Worm (Caenorhabditis elegans) whole organism, mixed stage, embryonic: ENCODE data around the gene C17H12.12.

Experiments used
- M03D4.4 ChIP-seq: sonication (generic microtip); optimal IDR thresholded peaks from 2 replicates; lab custom pipeline; 2017; ENCODE audit warnings: mild to moderate bottlenecking, missing genetic modification characterization, missing compliant biosample characterization
- bed-3 ChIP-seq: fragments of 200-800 bp; sonication (Bioruptor generic); optimal IDR thresholded peaks from 3 replicates; lab custom pipeline; 2018; ENCODE audit warnings: mild to moderate bottlenecking, missing genetic modification characterization, moderate library complexity, missing compliant biosample characterization
- blmp-1 ChIP-seq: fragments of 150-350 bp; optimal IDR thresholded peaks from 2 replicates; lab custom pipeline; 2014; ENCODE audit warnings: missing biosample characterization, missing genetic modification characterization
- ceh-43 ChIP-seq: fragments of 200-800 bp; sonication (Bioruptor generic); optimal IDR thresholded peaks from 2 replicates; lab custom pipeline; 2018; ENCODE audit warnings: mild to moderate bottlenecking, missing genetic modification characterization, moderate library complexity, missing compliant biosample characterization
- ces-1 ChIP-seq: fragments of 150-350 bp; optimal IDR thresholded peaks from 2 replicates; lab custom pipeline; 2014; ENCODE audit warnings: missing biosample characterization, missing genetic modification reagents, missing genetic modification characterization
- cnd-1 ChIP-seq: fragments of 200-800 bp; sonication (Bioruptor generic); optimal IDR thresholded peaks from 2 replicates; lab custom pipeline; 2018; ENCODE audit warnings: mild to moderate bottlenecking, missing genetic modification characterization, missing compliant biosample characterization
- drap-1 ChIP-seq: fragments of 200-800 bp; sonication (Bioruptor generic); optimal IDR thresholded peaks from 3 replicates; lab custom pipeline; 2018; ENCODE audit warnings: mild to moderate bottlenecking, missing genetic modification characterization, missing compliant biosample characterization
- elt-1 ChIP-seq: sonication (generic microtip); optimal IDR thresholded peaks from 2 replicates; lab custom pipeline; 2017; ENCODE audit warnings: missing genetic modification characterization, mild to moderate bottlenecking, missing compliant biosample characterization, antibody characterized with exemption, moderate library complexity, borderline replicate concordance; ENCODE audit not compliant: insufficient read depth
- elt-3 ChIP-seq: fragments of 150-350 bp; optimal IDR thresholded peaks from 2 replicates; lab custom pipeline; 2014; ENCODE audit warnings: missing biosample characterization, missing genetic modification characterization
- flh-1 ChIP-seq: fragments of 200-800 bp; sonication (Bioruptor generic); optimal IDR thresholded peaks from 2 replicates; lab custom pipeline; 2018; ENCODE audit warnings: mild to moderate bottlenecking, missing genetic modification characterization, moderate library complexity, missing compliant biosample characterization
- ham-2 ChIP-seq: fragments of 200-800 bp; sonication (Bioruptor generic); optimal IDR thresholded peaks from 2 replicates; lab custom pipeline; 2018; ENCODE audit warnings: mild to moderate bottlenecking, missing genetic modification characterization, missing compliant biosample characterization
- lin-13 ChIP-seq: fragments of 150-350 bp; optimal IDR thresholded peaks from 2 replicates; lab custom pipeline; 2014; ENCODE audit warnings: missing biosample characterization, missing genetic modification characterization
- lin-32 ChIP-seq: fragments of 200-800 bp; sonication (Bioruptor generic); optimal IDR thresholded peaks from 2 replicates; lab custom pipeline; 2018; ENCODE audit warnings: mild to moderate bottlenecking, missing genetic modification characterization, missing compliant biosample characterization
- lsy-2 ChIP-seq: fragments of 150-350 bp; optimal IDR thresholded peaks from 2 replicates; lab custom pipeline; 2014; ENCODE audit warnings: missing biosample characterization, missing genetic modification characterization
- mab-5 ChIP-seq: fragments of 150-350 bp; optimal IDR thresholded peaks from 2 replicates; lab custom pipeline; 2014; ENCODE audit warnings: missing biosample characterization, missing genetic modification characterization
- mep-1 ChIP-seq: fragments of 150-350 bp; optimal IDR thresholded peaks from 2 replicates; lab custom pipeline; 2017; ENCODE audit warnings: missing biosample characterization, missing genetic modification reagents, missing genetic modification characterization, inconsistent platforms
- mls-2 ChIP-seq: sonication (generic microtip); optimal IDR thresholded peaks from 2 replicates; lab custom pipeline; 2016; ENCODE audit warnings: mild to moderate bottlenecking, missing genetic modification characterization, moderate library complexity, missing compliant biosample characterization
- nhr-12 ChIP-seq: fragments of 150-350 bp; optimal IDR thresholded peaks from 2 replicates; lab custom pipeline; 2014; ENCODE audit warnings: missing biosample characterization, missing genetic modification characterization
- nhr-2 ChIP-seq: fragments of 150-350 bp; optimal IDR thresholded peaks from 2 replicates; lab custom pipeline; 2014; ENCODE audit warnings: missing biosample characterization, missing genetic modification characterization
- nhr-237 ChIP-seq: fragments of 150-350 bp; optimal IDR thresholded peaks from 2 replicates; lab custom pipeline; 2014; ENCODE audit warnings: missing biosample characterization, missing genetic modification characterization
- nhr-28 ChIP-seq: fragments of 150-350 bp; optimal IDR thresholded peaks from 2 replicates; lab custom pipeline; 2014; ENCODE audit warnings: missing biosample characterization, missing genetic modification characterization
- pha-4 ChIP-seq: fragments of 150-350 bp; optimal IDR thresholded peaks from 2 replicates; lab custom pipeline; 2018; ENCODE audit warnings: missing biosample characterization, missing genetic modification reagents, missing genetic modification characterization
- sem-2 ChIP-seq: fragments of 200-800 bp; sonication (Bioruptor generic); optimal IDR thresholded peaks from 2 replicates; lab custom pipeline; 2018; ENCODE audit warnings: mild to moderate bottlenecking, missing genetic modification characterization, missing compliant biosample characterization
- sptf-1 ChIP-seq: sonication (generic microtip); optimal IDR thresholded peaks from 2 replicates; lab custom pipeline; 2017; ENCODE audit warnings: mild to moderate bottlenecking, missing genetic modification characterization, moderate library complexity, missing compliant biosample characterization
- unc-62 ChIP-seq: fragments of 150-350 bp; optimal IDR thresholded peaks from 2 replicates; lab custom pipeline; 2014; ENCODE audit warnings: missing biosample characterization, missing genetic modification reagents, missing genetic modification characterization
- zip-8 ChIP-seq: fragments of 150-350 bp; optimal IDR thresholded peaks from 2 replicates; lab custom pipeline; 2014; ENCODE audit warnings: missing biosample characterization, missing genetic modification characterization
- ztf-11 ChIP-seq: fragments of 150-350 bp; optimal IDR thresholded peaks from 2 replicates; lab custom pipeline; 2014; ENCODE audit warnings: missing biosample characterization, missing genetic modification characterization

Gene C17H12.12

ce11 chrIV:6793310-6793966 is 2.3 kb upstream of the C17H12.12 start:
- no peak for TF ChIP-seq nhr-28 (tag; lab: Kevin White, UChicago)
- TF ChIP-seq ces-1 (GFP tag; lab: Kevin White, UChicago), result peak; percentile 0
- TF ChIP-seq blmp-1 (tag; lab: Kevin White, UChicago), result no peak
- TF ChIP-seq mab-5 (tag; lab: Kevin White, UChicago), result no peak
- peak; percentile 96 for TF ChIP-seq zip-8 (tag; lab: Kevin White, UChicago)

ce11 chrIV:6802132-6802531 is 6.4 kb downstream of the C17H12.12 start, which contains the start of the genes cest-4 and C17H12.11:
TSS of gene cest-4 (minus strand) at chrIV:6802337.
TSS of gene C17H12.11 (plus strand) at chrIV:6802387.
- TF ChIP-seq lin-13, result no peak
- TF ChIP-seq zip-8 (tag; lab: Kevin White, UChicago), result no peak
- TF ChIP-seq mls-2 (tag; lab: Kevin White, UChicago), result no peak
- TF ChIP-seq nhr-2 (tag; lab: Kevin White, UChicago), result no peak
- no peak for TF ChIP-seq cnd-1 (tag; lab: Kevin White, UChicago)
- TF ChIP-seq ztf-11 (tag; lab: Kevin White, UChicago), result no peak
- TF ChIP-seq ces-1 (GFP tag; lab: Kevin White, UChicago), result no peak
- no peak for TF ChIP-seq drap-1 (GFP tag; lab: Kevin White, UChicago)
- TF ChIP-seq sem-2 (GFP tag; lab: Kevin White, UChicago), result no peak
- no peak for TF ChIP-seq bed-3 (GFP tag; lab: Kevin White, UChicago)
- TF ChIP-seq ceh-43, result no peak
- TF ChIP-seq nhr-237 (tag; lab: Kevin White, UChicago), result no peak
- TF ChIP-seq pha-4 (tag; lab: Kevin White, UChicago), result no peak
- TF ChIP-seq sptf-1, result no peak
- no peak for TF ChIP-seq mep-1 (tag; lab: Kevin White, UChicago)
- TF ChIP-seq ham-2, result no peak
- no peak for TF ChIP-seq lin-32
- TF ChIP-seq mab-5 (tag; lab: Kevin White, UChicago), result no peak

ce11 chrIV:6803294-6803693 is 7.6 kb downstream of the C17H12.12 start:
- TF ChIP-seq lin-13 (no peak), zip-8 (tag; lab: Kevin White, UChicago) (peak; percentile 91), ham-2 (no peak)

ce11 chrIV:6803805-6804344 is 8.2 kb downstream of the C17H12.12 start:
- TF ChIP-seq drap-1 (GFP tag; lab: Kevin White, UChicago) (no peak), unc-62 (GFP tag; lab: Kevin White, UChicago) (peak; percentile 61)

ce11 chrIV:6804815-6805214 is 9.1 kb downstream of the C17H12.12 start, which contains the start of gene C17H12.37:
TSS of gene C17H12.37 (plus strand) at chrIV:6805115.
- TF ChIP-seq nhr-12 (tag; lab: Kevin White, UChicago), result no peak
- TF ChIP-seq lin-32, result no peak
- TF ChIP-seq M03D4.4 (tag; lab: Kevin White, UChicago), result no peak
- TF ChIP-seq flh-1 (GFP tag; lab: Kevin White, UChicago), result no peak
- TF ChIP-seq lsy-2 (tag; lab: Kevin White, UChicago), result no peak
- no peak for TF ChIP-seq elt-1
- no peak for TF ChIP-seq blmp-1 (tag; lab: Kevin White, UChicago)
- TF ChIP-seq unc-62 (GFP tag; lab: Kevin White, UChicago), result no peak
- TF ChIP-seq nhr-28 (tag; lab: Kevin White, UChicago), result no peak
- TF ChIP-seq ceh-43, result no peak
- TF ChIP-seq zip-8 (tag; lab: Kevin White, UChicago), result no peak

ce11 chrIV:6806475-6807063 is 10.8 kb downstream of the C17H12.12 start, which contains the start of gene C17H12.10:
TSS of gene C17H12.10 (plus strand) at chrIV:6806799.
- no peak for TF ChIP-seq lin-13
- TF ChIP-seq ces-1 (GFP tag; lab: Kevin White, UChicago), result peak; percentile 84
- no peak for TF ChIP-seq elt-3 (tag; lab: Kevin White, UChicago)
